Fruit fly (Drosophila melanogaster): ENCODE results near the gene Traf6.

Gene Traf6

dm6 chrX:8177742-8178141 is 20.6 kb upstream of the Traf6 start (continued):
- peak; percentile 19 for TF ChIP-seq CG13894 (tag; optimal IDR thresholded peaks at IDR 0.05)
- peak; percentile 79 for TF ChIP-seq Deaf1 (tag; optimal IDR thresholded peaks at IDR 0.05)
- TF ChIP-seq CG11398 (GFP tag; optimal IDR thresholded peaks at IDR 0.05), result no peak
- TF ChIP-seq CG12104 (GFP tag; optimal IDR thresholded peaks at IDR 0.05), result no peak
- no peak for TF ChIP-seq CG17359 (tag; optimal IDR thresholded peaks at IDR 0.05)
- no peak for TF ChIP-seq fd64A (GFP tag; optimal IDR thresholded peaks at IDR 0.05)
- 0 out of 3 replicates have a peak, but pooled peaks have one; percentile 13 for TF ChIP-seq row (GFP tag; IDR thresholded peaks at IDR 0.05)
- TF ChIP-seq CG16779 (GFP tag; IDR thresholded peaks at IDR 0.05), result peak; percentile 45; the same call in 1 of the 2 replicates
- no peak for TF ChIP-seq eyg (GFP tag; optimal IDR thresholded peaks at IDR 0.05)
- TF ChIP-seq run (tag; optimal IDR thresholded peaks at IDR 0.05), result no peak
- TF ChIP-seq CG4404 (GFP tag; IDR thresholded peaks at IDR 0.05), result no peak
- no peak for TF ChIP-seq unc-4 (GFP tag; IDR thresholded peaks at IDR 0.05; ENCODE audit: partially characterized antibody)
- peak; percentile 81 for TF ChIP-seq Med (GFP tag)
- TF ChIP-seq CG10366 (GFP tag; IDR thresholded peaks at IDR 0.05), result no peak
- TF ChIP-seq kni (GFP tag; optimal IDR thresholded peaks at IDR 0.05), result no peak
- peak; percentile 22; the same call in 1 of the 2 replicates for TF ChIP-seq MBD-R2 (GFP tag; IDR thresholded peaks at IDR 0.05)
- no peak for TF ChIP-seq psq (GFP tag; optimal IDR thresholded peaks at IDR 0.05)
- TF ChIP-seq CG4820 (GFP tag; optimal IDR thresholded peaks at IDR 0.05), result no peak
- TF ChIP-seq CG14710 (tag; optimal IDR thresholded peaks at IDR 0.05), result no peak
- TF ChIP-seq twi (tag; optimal IDR thresholded peaks at IDR 0.05), result no peak
- TF ChIP-seq CG11093 (GFP tag; IDR thresholded peaks at IDR 0.05), result no peak
- TF ChIP-seq nmo (GFP tag; optimal IDR thresholded peaks at IDR 0.05), result no peak
- TF ChIP-seq rib (GFP tag; IDR thresholded peaks at IDR 0.05), result no peak
- TF ChIP-seq tll (GFP tag; optimal IDR thresholded peaks at IDR 0.05), result no peak
- TF ChIP-seq tup (GFP tag; optimal IDR thresholded peaks at IDR 0.05), result no peak
- no peak for TF ChIP-seq wdn (GFP tag; IDR thresholded peaks at IDR 0.05)
- TF ChIP-seq CG1792 (GFP tag; optimal IDR thresholded peaks at IDR 0.05), result no peak
- 0 out of 2 replicates have a peak, but pooled peaks have one; percentile 16 for TF ChIP-seq Drgx (GFP tag; IDR thresholded peaks at IDR 0.05)
- TF ChIP-seq CG14441 (GFP tag; IDR thresholded peaks at IDR 0.05), result no peak
- TF ChIP-seq pnt (GFP tag; optimal IDR thresholded peaks at IDR 0.05), result no peak
- TF ChIP-seq CG9797 (GFP tag; optimal IDR thresholded peaks at IDR 0.05), result no peak
- TF ChIP-seq amos (GFP tag; IDR thresholded peaks at IDR 0.05; ENCODE audit: partially characterized antibody), result peak; percentile 10; the same call in 1 of the 2 replicates
- no peak for TF ChIP-seq grn (GFP tag; optimal IDR thresholded peaks at IDR 0.05)
- no peak for TF ChIP-seq CG8089 (GFP tag; optimal IDR thresholded peaks at IDR 0.05)
- TF ChIP-seq CG5180 (GFP tag; optimal IDR thresholded peaks at IDR 0.05), result no peak
- TF ChIP-seq toy (GFP tag; IDR thresholded peaks at IDR 0.05), result no peak
- no peak for TF ChIP-seq az2 (GFP tag; optimal IDR thresholded peaks at IDR 0.05)
- TF ChIP-seq CG7271 (tag; optimal IDR thresholded peaks at IDR 0.05), result no peak
- no peak for TF ChIP-seq CG13775 (GFP tag; optimal IDR thresholded peaks at IDR 0.05)
- no peak for TF ChIP-seq oc (tag; optimal IDR thresholded peaks at IDR 0.05)
- no peak for TF ChIP-seq B-H1 (GFP tag; IDR thresholded peaks at IDR 0.05)
- TF ChIP-seq tx (GFP tag; optimal IDR thresholded peaks at IDR 0.05), result no peak
- no peak for TF ChIP-seq CG10565 (GFP tag; optimal IDR thresholded peaks at IDR 0.05)
- no peak for TF ChIP-seq D19B (GFP tag; optimal IDR thresholded peaks at IDR 0.05)
- TF ChIP-seq sr (GFP tag; IDR thresholded peaks at IDR 0.05), result 0 out of 3 replicates have a peak, but pooled peaks have one; percentile 51
- TF ChIP-seq br (optimal IDR thresholded peaks at IDR 0.05), result no peak
- TF ChIP-seq jing (GFP tag; optimal IDR thresholded peaks at IDR 0.05), result no peak
- TF ChIP-seq gem (tag; optimal IDR thresholded peaks at IDR 0.05), result no peak
- no peak for TF ChIP-seq Atf3 (GFP tag; optimal IDR thresholded peaks at IDR 0.05)
- TF ChIP-seq Adf1 (GFP tag; IDR thresholded peaks at IDR 0.05), result peak; percentile 77
- no peak for TF ChIP-seq CG16815 (GFP tag; optimal IDR thresholded peaks at IDR 0.05)
- TF ChIP-seq zfh1 (GFP tag; IDR thresholded peaks at IDR 0.05), result 0 out of 3 replicates have a peak, but pooled peaks have one; percentile 18

Measured in whole organism, embryonic.